Worm (Caenorhabditis elegans) whole organism, midembryonic: ENCODE measurements around the gene M142.8.

Experiments
- T22C8.4 ChIP-seq: fragments of 200-800 bp; sonication (Bioruptor generic); IDR thresholded peaks from 2 replicates; pipeline ENCODE4 v1.3.6; 2022; ENCODE audit warnings: missing genetic modification characterization, missing compliant biosample characterization
- cog-1 ChIP-seq: sonication (generic microtip); optimal IDR thresholded peaks from 2 replicates; lab custom pipeline; 2016; ENCODE audit warnings: missing genetic modification characterization, missing compliant biosample characterization
- flt-1 ChIP-seq: fragments of 200-800 bp; sonication (Bioruptor generic); IDR thresholded peaks from 2 replicates; pipeline ENCODE4 v1.3.6; 2022; ENCODE audit warnings: missing genetic modification characterization, missing compliant biosample characterization
- klf-2 ChIP-seq: fragments of 200-800 bp; sonication (Bioruptor generic); conservative IDR thresholded peaks from 2 replicates; pipeline ENCODE4 v1.3.6; 2022; ENCODE audit warnings: missing genetic modification reagents, missing genetic modification characterization, missing compliant biosample characterization
- med-1 ChIP-seq: sonication (generic microtip); optimal IDR thresholded peaks from 2 replicates; lab custom pipeline; 2017; ENCODE audit warnings: missing genetic modification characterization, mild to moderate bottlenecking, missing compliant biosample characterization, antibody characterized with exemption, missing genetic modification reagents; ENCODE audit not compliant: insufficient read depth
- ref-1 ChIP-seq: fragments of 200-800 bp; sonication (Bioruptor generic); conservative IDR thresholded peaks from 2 replicates; pipeline ENCODE4 v1.3.6; 2022; ENCODE audit warnings: missing genetic modification reagents, missing genetic modification characterization, missing compliant biosample characterization
- tab-1 ChIP-seq: fragments of 200-800 bp; sonication (Bioruptor generic); IDR thresholded peaks from 2 replicates; pipeline ENCODE4 v1.3.6; 2022; ENCODE audit warnings: missing genetic modification characterization, missing compliant biosample characterization
- ztf-23 ChIP-seq: fragments of 200-800 bp; sonication (Bioruptor generic); IDR thresholded peaks from 2 replicates; pipeline ENCODE4 v1.3.6; 2022; ENCODE audit warnings: missing genetic modification reagents, missing genetic modification characterization, missing compliant biosample characterization
- ztf-29 ChIP-seq: fragments of 200-800 bp; sonication (Bioruptor generic); IDR thresholded peaks from 2 replicates; pipeline ENCODE4 v1.3.6; 2022; ENCODE audit warnings: missing genetic modification reagents, missing genetic modification characterization, missing compliant biosample characterization

M142.8 gene

DNA sequence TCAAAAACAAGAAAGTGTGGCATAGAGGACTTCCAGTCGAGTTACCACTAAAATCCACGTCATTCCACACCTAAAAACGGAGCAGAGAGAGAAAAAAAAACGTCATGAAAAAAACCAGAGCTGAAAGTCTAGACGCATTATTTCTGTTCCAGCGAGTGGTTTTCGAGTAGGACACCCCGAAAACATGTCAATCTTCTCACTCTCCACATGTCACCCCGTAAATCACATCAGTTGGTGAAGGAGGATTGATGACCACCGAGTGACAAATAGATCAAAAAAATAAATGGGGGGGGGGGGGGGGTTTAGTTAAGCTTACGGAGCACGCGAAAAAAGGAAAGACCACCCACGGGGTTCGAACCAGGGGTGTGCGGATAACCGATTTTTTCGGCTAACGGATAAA is 24.3 kb downstream of the M142.8 start:
- TF ChIP-seq T22C8.4 (GFP tag; lab: Robert Waterston, UW): no peak
- no peak for TF ChIP-seq med-1 (GFP tag; lab: Kevin White, UChicago)
- no peak for TF ChIP-seq flt-1
- TF ChIP-seq tab-1: no peak
- TF ChIP-seq cog-1 (tag; lab: Kevin White, UChicago): no peak
- TF ChIP-seq ztf-23 (GFP tag; lab: Robert Waterston, UW): no peak
- TF ChIP-seq ref-1 (GFP tag; lab: Robert Waterston, UW): no peak
- no peak for TF ChIP-seq klf-2
- TF ChIP-seq ztf-29 (GFP tag; lab: Robert Waterston, UW): no peak

DNA sequence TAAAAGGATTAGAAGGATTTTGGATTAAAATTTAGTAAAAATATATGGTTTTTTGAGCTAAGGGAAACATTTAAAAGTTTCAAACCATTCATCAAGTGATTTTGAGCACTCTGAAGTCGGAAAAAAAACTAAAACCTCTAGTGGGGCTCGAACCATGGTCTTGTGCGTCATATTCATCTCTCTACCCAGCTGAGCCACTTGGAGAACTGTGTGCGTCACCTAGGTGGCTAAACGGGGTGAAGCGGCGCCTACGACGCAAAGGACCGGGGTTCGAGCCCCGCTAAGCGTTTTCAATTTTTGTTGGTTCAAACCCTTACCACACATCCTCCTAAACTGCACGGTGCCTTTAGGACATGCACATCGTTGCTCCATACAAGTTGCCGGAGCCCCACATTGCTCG is 27.0 kb downstream of the M142.8 start:
- TF ChIP-seq klf-2: no peak

DNA sequence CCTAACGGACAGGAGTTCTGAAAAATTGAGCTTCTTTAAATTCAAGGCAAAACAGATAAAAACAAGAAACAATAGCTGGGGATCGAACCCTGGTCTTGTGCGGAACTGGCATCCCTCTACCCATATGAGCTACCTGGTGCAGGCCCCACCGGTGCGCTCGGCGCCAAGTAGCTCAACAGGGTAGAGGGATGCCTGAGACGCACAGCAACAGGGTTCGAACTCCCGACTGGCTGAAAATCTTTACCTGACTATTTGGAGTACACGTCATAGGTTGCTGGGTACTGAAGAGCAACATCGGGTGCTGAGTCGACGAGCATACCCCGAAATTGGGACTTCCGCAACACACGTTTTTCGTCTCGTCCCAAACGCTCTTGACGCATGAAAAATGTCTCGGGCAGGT is 29.5 kb downstream of the M142.8 start:
- no peak for TF ChIP-seq flt-1
- TF ChIP-seq klf-2: no peak
- no peak for TF ChIP-seq T22C8.4 (GFP tag; lab: Robert Waterston, UW)
- no peak for TF ChIP-seq ztf-29 (GFP tag; lab: Robert Waterston, UW)
- TF ChIP-seq ref-1 (GFP tag; lab: Robert Waterston, UW): no peak
- TF ChIP-seq ztf-23 (GFP tag; lab: Robert Waterston, UW): no peak
- no peak for TF ChIP-seq med-1 (GFP tag; lab: Kevin White, UChicago)
- no peak for TF ChIP-seq cog-1 (tag; lab: Kevin White, UChicago)
- no peak for TF ChIP-seq tab-1

DNA sequence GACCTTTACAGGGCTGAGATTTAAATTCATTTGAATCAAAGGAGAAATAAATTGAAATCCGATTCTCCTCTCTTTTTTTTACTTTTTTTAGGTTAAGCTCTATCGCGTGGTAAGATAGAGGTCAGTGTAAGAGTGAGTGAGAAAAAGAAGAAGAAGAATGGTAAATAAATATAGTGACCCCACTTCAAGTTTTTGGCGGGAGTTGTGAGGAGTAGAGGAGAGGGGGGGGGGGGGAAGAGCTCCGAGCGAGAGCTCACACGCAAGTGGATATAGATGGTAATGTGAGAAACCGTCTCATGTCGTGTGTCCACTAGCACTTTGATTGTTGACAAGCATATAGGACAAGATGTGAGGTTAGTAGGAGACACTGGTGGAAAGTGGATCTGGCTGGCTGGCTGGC is 33.6 kb downstream of the M142.8 start, which contains the start of gene W05B2.2:
TSS of gene W05B2.2 (minus strand) at position 101 of the 400 bp plus-strand sequence.
- TF ChIP-seq T22C8.4 (GFP tag; lab: Robert Waterston, UW) (no peak), flt-1 (no peak), cog-1 (tag; lab: Kevin White, UChicago) (no peak), ztf-23 (GFP tag; lab: Robert Waterston, UW) (no peak), ztf-29 (GFP tag; lab: Robert Waterston, UW) (no peak)

DNA sequence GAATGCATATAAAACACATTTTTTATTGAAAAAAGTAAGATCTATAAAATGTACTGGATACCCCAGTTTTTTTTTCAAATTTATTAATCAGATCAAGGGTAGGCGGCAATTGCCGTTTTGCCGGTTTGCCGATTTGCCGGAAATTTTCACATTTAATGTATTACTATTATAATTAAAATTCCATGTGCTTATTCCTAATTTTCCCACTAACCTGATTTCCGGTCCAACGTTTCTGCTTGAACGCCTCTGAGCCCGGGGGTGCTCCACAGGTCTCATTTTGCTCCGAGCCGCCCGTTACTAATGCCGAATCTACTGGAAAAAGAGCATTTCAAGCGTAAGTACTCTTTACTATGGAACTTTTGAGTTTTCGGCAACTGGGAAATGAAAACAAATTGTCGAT is 36.2 kb downstream of the M142.8 start, which contains the start of gene dhc-4:
TSS of gene dhc-4 (plus strand) at position 301 of the 400 bp plus-strand sequence.
- TF ChIP-seq tab-1 (no peak), ztf-23 (GFP tag; lab: Robert Waterston, UW) (no peak)

DNA sequence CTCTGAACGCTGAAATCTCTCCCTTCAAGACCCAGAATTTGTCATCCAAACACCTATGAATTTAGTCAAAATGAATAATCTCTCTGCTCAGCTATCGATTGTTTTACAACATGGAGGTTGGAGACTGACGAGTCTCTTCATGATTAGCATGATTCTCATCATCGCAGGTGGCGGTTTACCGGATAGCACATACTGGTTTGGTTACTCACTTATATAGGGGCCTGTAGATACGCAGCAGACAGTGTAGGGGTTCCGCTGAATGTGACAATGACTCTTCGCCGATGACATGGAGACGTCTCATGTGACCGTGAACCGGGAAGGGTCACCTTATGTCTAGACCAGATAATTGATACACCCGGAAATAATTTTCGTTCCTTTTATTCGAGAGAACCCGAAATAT is 43.1 kb downstream of the M142.8 start:
- TF ChIP-seq klf-2: no peak
- TF ChIP-seq cog-1 (tag; lab: Kevin White, UChicago): no peak
- no peak for TF ChIP-seq flt-1
- TF ChIP-seq T22C8.4 (GFP tag; lab: Robert Waterston, UW): no peak
- TF ChIP-seq ztf-23 (GFP tag; lab: Robert Waterston, UW): no peak
- no peak for TF ChIP-seq tab-1
- TF ChIP-seq ref-1 (GFP tag; lab: Robert Waterston, UW): no peak
- TF ChIP-seq ztf-29 (GFP tag; lab: Robert Waterston, UW): no peak
- TF ChIP-seq med-1 (GFP tag; lab: Kevin White, UChicago): no peak

DNA sequence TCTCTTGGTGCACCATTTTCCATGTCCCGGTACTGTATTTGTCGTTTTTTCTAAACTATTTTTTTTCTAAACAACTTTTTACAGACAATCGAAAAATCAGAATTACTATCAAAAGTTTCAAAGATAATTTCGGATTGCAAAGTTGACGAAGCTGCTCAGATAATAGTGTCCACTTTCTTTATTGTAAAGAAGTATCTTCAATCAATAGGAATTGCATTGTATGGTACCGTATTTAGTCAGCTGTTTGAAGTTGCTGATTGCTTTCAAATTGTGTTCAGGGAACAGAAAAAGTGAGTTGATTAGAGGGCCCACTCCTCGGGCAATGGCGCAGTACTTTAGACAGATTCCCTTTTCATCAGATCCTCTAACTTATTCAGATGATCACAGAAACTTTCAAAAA is 48.1 kb downstream of the M142.8 start:
- TF ChIP-seq cog-1 (tag; lab: Kevin White, UChicago) (no peak), T22C8.4 (GFP tag; lab: Robert Waterston, UW) (no peak), ztf-23 (GFP tag; lab: Robert Waterston, UW) (no peak), med-1 (GFP tag; lab: Kevin White, UChicago) (no peak), ztf-29 (GFP tag; lab: Robert Waterston, UW) (no peak)

DNA sequence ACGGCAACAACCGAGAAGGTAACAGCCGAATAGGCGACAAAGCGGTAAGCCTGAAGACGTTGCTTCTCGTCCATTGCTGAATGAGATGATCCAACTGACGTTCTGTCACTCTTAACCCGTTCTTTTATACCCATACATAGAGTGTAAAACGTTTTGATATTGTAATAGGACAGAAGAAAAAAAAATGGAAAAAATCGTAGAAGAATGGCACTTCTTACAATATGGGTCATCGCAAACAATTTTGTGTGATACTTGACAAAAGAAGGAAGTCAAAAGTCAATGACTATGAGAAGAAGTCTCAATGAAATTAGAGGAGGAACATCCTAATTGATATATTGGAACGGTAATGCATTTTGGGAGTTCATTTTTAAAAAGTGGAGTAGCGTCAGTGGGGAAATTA is 49.7 kb downstream of the M142.8 start, which contains the start of gene col-92:
TSS of gene col-92 (minus strand) at position 101 of the 400 bp plus-strand sequence.
- TF ChIP-seq ztf-29 (GFP tag; lab: Robert Waterston, UW) (no peak), tab-1 (no peak), klf-2 (no peak), ztf-23 (GFP tag; lab: Robert Waterston, UW) (no peak), T22C8.4 (GFP tag; lab: Robert Waterston, UW) (no peak), ref-1 (GFP tag; lab: Robert Waterston, UW) (no peak), flt-1 (no peak), cog-1 (tag; lab: Kevin White, UChicago) (no peak), med-1 (GFP tag; lab: Kevin White, UChicago) (no peak)

DNA sequence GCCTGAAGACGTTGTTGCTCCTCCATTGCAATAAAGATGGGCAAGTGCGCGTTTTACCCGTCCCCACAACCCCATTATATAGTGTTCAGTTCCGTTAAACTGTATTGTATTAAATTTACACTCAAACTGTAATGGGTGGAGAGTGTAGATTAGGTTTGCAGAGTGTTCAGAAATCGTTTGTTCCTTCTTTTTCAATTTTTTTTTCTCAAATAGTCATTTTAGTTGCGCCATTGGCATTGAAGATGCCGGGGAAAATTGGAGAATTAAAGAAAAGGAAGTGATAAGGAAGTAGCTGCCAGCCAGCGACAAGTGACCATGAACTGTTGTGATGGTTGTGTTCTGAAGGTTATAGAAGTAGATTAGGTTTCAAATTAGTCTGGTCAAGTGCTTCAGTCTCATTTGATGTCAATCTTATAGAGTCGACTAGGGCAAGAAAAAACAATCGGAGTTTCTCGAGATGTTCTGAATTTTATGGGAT is 52.2 kb downstream of the M142.8 start, which contains the start of gene col-93:
TSS of gene col-93 (minus strand) at position 51 of the 478 bp plus-strand sequence.
- TF ChIP-seq flt-1 (no peak), ref-1 (GFP tag; lab: Robert Waterston, UW) (no peak), ztf-29 (GFP tag; lab: Robert Waterston, UW) (no peak), tab-1 (no peak), cog-1 (tag; lab: Kevin White, UChicago) (no peak), ztf-23 (GFP tag; lab: Robert Waterston, UW) (no peak), T22C8.4 (GFP tag; lab: Robert Waterston, UW) (no peak)
